Worm (Caenorhabditis elegans): Measurements from ENCODE around the gene C10B5.3.

The C10B5.3 gene

DNA sequence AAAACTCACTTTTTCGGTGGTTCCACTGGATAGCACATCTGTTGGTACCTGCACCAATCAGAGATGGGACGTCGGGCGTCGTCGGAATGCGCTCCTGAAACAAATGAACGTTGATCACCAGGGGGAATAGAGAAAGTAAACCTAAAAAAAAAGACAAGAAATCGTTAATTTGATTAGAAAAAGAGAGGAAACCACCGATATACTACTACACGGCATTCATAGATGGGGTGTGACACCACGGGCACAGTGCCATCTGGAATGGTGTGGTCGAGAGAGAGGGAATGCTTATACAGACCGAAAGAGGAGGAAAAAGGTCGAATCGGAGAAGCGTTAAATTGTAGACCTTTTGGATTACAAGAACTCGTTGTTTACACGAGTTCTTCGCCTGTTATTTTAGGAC lies at the start of gene C10B5.3:
C10B5.3 (minus strand) TSS at position 101 of the 400 bp plus-strand sequence.
- no peak for TF ChIP-seq ham-2 (GFP tag; optimal IDR thresholded peaks at IDR 0.05)
- no peak for TF ChIP-seq pha-4 (tag; optimal IDR thresholded peaks at IDR 0.05)
- no peak for TF ChIP-seq unc-62 (GFP tag; optimal IDR thresholded peaks at IDR 0.05)
- no peak for TF ChIP-seq unc-120 (tag; optimal IDR thresholded peaks at IDR 0.05; ENCODE audit: poor library complexity, severe bottlenecking)
- no peak for TF ChIP-seq elt-1 (tag; optimal IDR thresholded peaks at IDR 0.05; ENCODE audit: borderline replicate concordance, insufficient read depth)
- no peak for TF ChIP-seq nhr-76 (tag; optimal IDR thresholded peaks at IDR 0.05)
- TF ChIP-seq blmp-1 (tag; optimal IDR thresholded peaks at IDR 0.05) = no peak
- TF ChIP-seq elt-3 (tag; optimal IDR thresholded peaks at IDR 0.05) = no peak
- TF ChIP-seq mls-2 (tag; optimal IDR thresholded peaks at IDR 0.05) = no peak
- TF ChIP-seq mab-5 (tag; optimal IDR thresholded peaks at IDR 0.05) = no peak
- TF ChIP-seq lsy-2 (tag; optimal IDR thresholded peaks at IDR 0.05) = no peak

ce11 chrV:8636907-8637306 lies 48.9 kb upstream of the C10B5.3 start, which contains the start of gene grl-12:
grl-12 (minus strand) TSS chrV:8637007.
- TF ChIP-seq snpc-4 (tag; optimal IDR thresholded peaks at IDR 0.05) (no peak), mab-5 (tag; optimal IDR thresholded peaks at IDR 0.05) (no peak), elt-3 (tag; optimal IDR thresholded peaks at IDR 0.05) (no peak), mep-1 (tag; optimal IDR thresholded peaks at IDR 0.05) (no peak), ces-1 (GFP tag; optimal IDR thresholded peaks at IDR 0.05) (no peak), tbx-8 (GFP tag; optimal IDR thresholded peaks at IDR 0.05) (no peak), nhr-12 (tag; optimal IDR thresholded peaks at IDR 0.05) (no peak), unc-39 (tag; optimal IDR thresholded peaks at IDR 0.05) (no peak), lsy-2 (tag; optimal IDR thresholded peaks at IDR 0.05) (no peak), nhr-2 (tag; optimal IDR thresholded peaks at IDR 0.05) (no peak), ceh-83 (GFP tag; optimal IDR thresholded peaks at IDR 0.05) (no peak)

- no peak for TF ChIP-seq M03D4.4 (tag; optimal IDR thresholded peaks at IDR 0.05)
- TF ChIP-seq nhr-2 (tag; optimal IDR thresholded peaks at IDR 0.05) = no peak
- no peak for TF ChIP-seq unc-62 (GFP tag; optimal IDR thresholded peaks at IDR 0.05)
- no peak for TF ChIP-seq elt-3 (tag; optimal IDR thresholded peaks at IDR 0.05)
- no peak for TF ChIP-seq ceh-43 (GFP tag; optimal IDR thresholded peaks at IDR 0.05)
- TF ChIP-seq nhr-76 (tag; optimal IDR thresholded peaks at IDR 0.05) = no peak
- no peak for TF ChIP-seq hlh-1 (tag; optimal IDR thresholded peaks at IDR 0.05)
- no peak for TF ChIP-seq ceh-83 (GFP tag; optimal IDR thresholded peaks at IDR 0.05)
- TF ChIP-seq nhr-12 (tag; optimal IDR thresholded peaks at IDR 0.05) = no peak
- no peak for TF ChIP-seq ces-1 (GFP tag; optimal IDR thresholded peaks at IDR 0.05)
- no peak for TF ChIP-seq drap-1 (GFP tag; optimal IDR thresholded peaks at IDR 0.05)
- no peak for TF ChIP-seq mab-5 (tag; optimal IDR thresholded peaks at IDR 0.05)
Measured at ce11 chrV:8635575-8635974, 47.6 kb upstream of the C10B5.3 start, which contains the start of gene oac-29. oac-29 (minus strand) TSS chrV:8635675.

DNA sequence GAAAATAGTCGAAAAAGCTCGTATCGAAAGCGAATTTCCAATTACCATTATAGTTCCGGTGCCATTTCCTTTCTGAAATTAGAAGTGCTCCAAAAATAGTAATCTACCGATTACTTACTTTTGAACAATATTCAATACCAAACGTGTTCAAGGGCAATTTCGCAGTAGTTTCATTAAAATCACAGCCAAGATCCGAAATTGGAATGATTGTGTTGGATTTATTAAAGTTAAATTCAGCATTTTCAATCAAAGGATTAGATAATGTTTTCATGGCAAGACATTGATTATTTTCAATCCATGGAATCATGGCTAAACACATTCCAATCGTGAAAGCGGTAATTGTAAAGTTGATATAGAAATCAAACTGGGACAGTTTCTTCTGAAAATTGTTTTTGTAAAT lies 44.8 kb upstream of the C10B5.3 start:
- TF ChIP-seq lsy-2 (tag; optimal IDR thresholded peaks at IDR 0.05) (no peak), mep-1 (tag; optimal IDR thresholded peaks at IDR 0.05) (no peak), tbx-8 (GFP tag; optimal IDR thresholded peaks at IDR 0.05) (no peak), lin-32 (GFP tag; optimal IDR thresholded peaks at IDR 0.05) (no peak)

DNA sequence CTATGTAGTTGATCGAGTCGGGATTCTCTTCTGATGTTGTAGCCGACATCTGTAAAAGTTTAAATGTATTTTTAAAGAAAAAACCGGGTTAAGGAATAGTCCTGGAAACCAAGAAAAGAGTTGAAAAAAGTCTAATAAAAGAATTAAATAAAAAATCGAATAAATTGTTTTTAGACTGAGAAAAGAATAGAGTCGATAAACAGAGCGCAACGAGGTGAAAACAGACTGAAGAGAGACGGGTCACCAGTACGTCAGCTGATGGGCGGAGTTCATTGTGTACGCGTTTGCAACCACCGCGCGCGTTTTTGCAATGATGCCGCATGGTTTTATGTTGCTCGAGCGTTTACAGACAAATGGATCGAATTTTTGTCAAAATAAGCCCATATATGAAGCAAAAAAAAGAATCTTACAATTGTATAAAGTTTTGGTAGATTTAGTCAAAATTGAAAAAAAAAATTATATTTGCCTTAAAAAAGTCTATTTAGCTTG lies 43.3 kb upstream of the C10B5.3 start, which contains the start of gene atg-18:
atg-18 (minus strand) TSS at position 51 of the 489 bp plus-strand sequence.
- TF ChIP-seq cnd-1 (tag; optimal IDR thresholded peaks at IDR 0.05) = peak; percentile 53
- TF ChIP-seq ceh-83 (GFP tag; optimal IDR thresholded peaks at IDR 0.05) = peak; percentile 75
- no peak for TF ChIP-seq zip-8 (tag; optimal IDR thresholded peaks at IDR 0.05)
- TF ChIP-seq snpc-4 (tag; optimal IDR thresholded peaks at IDR 0.05) = no peak
- no peak for TF ChIP-seq flh-1 (GFP tag; optimal IDR thresholded peaks at IDR 0.05)
- peak; percentile 10 for TF ChIP-seq ztf-11 (tag; optimal IDR thresholded peaks at IDR 0.05)
- TF ChIP-seq blmp-1 (tag; optimal IDR thresholded peaks at IDR 0.05) = peak; percentile 41
- no peak for TF ChIP-seq elt-1 (tag; optimal IDR thresholded peaks at IDR 0.05; ENCODE audit: borderline replicate concordance, insufficient read depth)
- TF ChIP-seq ceh-39 (tag; optimal IDR thresholded peaks at IDR 0.05) = peak; percentile 12
- TF ChIP-seq mep-1 (tag; optimal IDR thresholded peaks at IDR 0.05) = peak; percentile 45
- no peak for TF ChIP-seq nhr-12 (tag; optimal IDR thresholded peaks at IDR 0.05)
- peak; percentile 62 for TF ChIP-seq drap-1 (GFP tag; optimal IDR thresholded peaks at IDR 0.05)
- peak; percentile 22 for TF ChIP-seq bed-3 (GFP tag; optimal IDR thresholded peaks at IDR 0.05)
- TF ChIP-seq lin-32 (GFP tag; optimal IDR thresholded peaks at IDR 0.05) = peak; percentile 18
- TF ChIP-seq pha-4 (tag; optimal IDR thresholded peaks at IDR 0.05) = peak; percentile 36
- TF ChIP-seq hlh-1 (tag; optimal IDR thresholded peaks at IDR 0.05) = peak; percentile 86
- no peak for TF ChIP-seq ces-1 (GFP tag; optimal IDR thresholded peaks at IDR 0.05)
- TF ChIP-seq ceh-43 (GFP tag; optimal IDR thresholded peaks at IDR 0.05) = peak; percentile 67
- TF ChIP-seq mab-5 (tag; optimal IDR thresholded peaks at IDR 0.05) = peak; percentile 52
- no peak for TF ChIP-seq M03D4.4 (tag; optimal IDR thresholded peaks at IDR 0.05)
- TF ChIP-seq unc-39 (tag; optimal IDR thresholded peaks at IDR 0.05) = no peak
- TF ChIP-seq nhr-237 (tag; optimal IDR thresholded peaks at IDR 0.05) = peak; percentile 11
- TF ChIP-seq unc-62 (GFP tag; optimal IDR thresholded peaks at IDR 0.05) = peak; percentile 18
- TF ChIP-seq unc-120 (tag; optimal IDR thresholded peaks at IDR 0.05; ENCODE audit: poor library complexity, severe bottlenecking) = peak; percentile 33
- TF ChIP-seq nhr-76 (tag; optimal IDR thresholded peaks at IDR 0.05) = no peak
- TF ChIP-seq mls-2 (tag; optimal IDR thresholded peaks at IDR 0.05) = no peak
- TF ChIP-seq sem-2 (GFP tag; optimal IDR thresholded peaks at IDR 0.05) = no peak
- TF ChIP-seq tbx-8 (GFP tag; optimal IDR thresholded peaks at IDR 0.05) = no peak
- TF ChIP-seq elt-3 (tag; optimal IDR thresholded peaks at IDR 0.05) = no peak
- TF ChIP-seq lin-13 (tag; optimal IDR thresholded peaks at IDR 0.05) = peak; percentile 50
- TF ChIP-seq sptf-1 (tag; optimal IDR thresholded peaks at IDR 0.05) = no peak
- peak; percentile 11 for TF ChIP-seq nhr-2 (tag; optimal IDR thresholded peaks at IDR 0.05)
- peak; percentile 18 for TF ChIP-seq ham-2 (GFP tag; optimal IDR thresholded peaks at IDR 0.05)
- TF ChIP-seq nhr-28 (tag; optimal IDR thresholded peaks at IDR 0.05) = no peak
- TF ChIP-seq lsy-2 (tag; optimal IDR thresholded peaks at IDR 0.05) = peak; percentile 39
